Fruit fly (Drosophila melanogaster) whole organism, embryonic: ENCODE data around the gene Nle.

ENCODE experiments used
- Aef1 ChIP-seq: fragments of 200-800 bp; sonication (Bioruptor generic); IDR thresholded peaks from 3 replicates; pipeline ENCODE4 v1.3.6; 2022; ENCODE audit warnings: missing biosample characterization, missing genetic modification characterization
- B-H1 ChIP-seq: fragments of 200-800 bp; sonication (Bioruptor generic); IDR thresholded peaks from 3 replicates; pipeline ENCODE4 v1.3.6; 2022; ENCODE audit warnings: missing biosample characterization, missing genetic modification characterization
- Bdp1 ChIP-seq: fragments of 200-800 bp; sonication (Bioruptor generic); optimal IDR thresholded peaks from 3 replicates; lab custom pipeline; 2016; ENCODE audit warnings: missing biosample characterization, missing genetic modification characterization
- CG10462 ChIP-seq: fragments of 200-800 bp; sonication (Bioruptor generic); optimal IDR thresholded peaks from 2 replicates; lab custom pipeline; 2016; ENCODE audit warnings: missing biosample characterization, missing genetic modification characterization
- CG10654 ChIP-seq: fragments of 200-800 bp; sonication (Bioruptor generic); optimal IDR thresholded peaks from 2 replicates; lab custom pipeline; 2016; ENCODE audit warnings: missing biosample characterization, missing genetic modification characterization
- CG12104 ChIP-seq: fragments of 200-800 bp; sonication (Bioruptor generic); optimal IDR thresholded peaks from 3 replicates; lab custom pipeline; 2016; ENCODE audit warnings: missing biosample characterization, missing genetic modification characterization
- CG12659 ChIP-seq: fragments of 200-800 bp; sonication (Bioruptor generic); optimal IDR thresholded peaks from 3 replicates; lab custom pipeline; 2017; ENCODE audit warnings: mild to moderate bottlenecking, missing biosample characterization, missing genetic modification reagents, missing genetic modification characterization
- CG14860 ChIP-seq: fragments of 200-800 bp; sonication (Bioruptor generic); IDR thresholded peaks from 3 replicates; pipeline ENCODE4 v1.3.6; 2022; ENCODE audit warnings: missing biosample characterization, missing genetic modification characterization; ENCODE audit not compliant: partially characterized antibody
- CG1602 ChIP-seq: fragments of 200-800 bp; sonication (Bioruptor generic); optimal IDR thresholded peaks from 3 replicates; lab custom pipeline; 2016; ENCODE audit warnings: missing biosample characterization, missing genetic modification characterization
- CG2129 ChIP-seq: fragments of 200-800 bp; sonication (Bioruptor generic); IDR thresholded peaks from 2 replicates; pipeline ENCODE4 v1.3.6; 2022; ENCODE audit warnings: missing biosample characterization, missing genetic modification characterization; ENCODE audit not compliant: partially characterized antibody
- CG2875 ChIP-seq: fragments of 200-800 bp; sonication (Bioruptor generic); optimal IDR thresholded peaks from 2 replicates; lab custom pipeline; 2017; ENCODE audit warnings: missing biosample characterization, mild to moderate bottlenecking, missing genetic modification characterization, missing genetic modification reagents
- CG30403 ChIP-seq: fragments of 200-800 bp; sonication (Bioruptor generic); optimal IDR thresholded peaks from 3 replicates; lab custom pipeline; 2016; ENCODE audit warnings: missing biosample characterization, missing genetic modification characterization
- CG30431 ChIP-seq: fragments of 200-800 bp; sonication (Bioruptor generic); optimal IDR thresholded peaks from 2 replicates; lab custom pipeline; 2017; ENCODE audit warnings: missing biosample characterization, missing genetic modification characterization
- CG3065 ChIP-seq: fragments of 200-800 bp; sonication (Bioruptor generic); optimal IDR thresholded peaks from 2 replicates; lab custom pipeline; 2016; ENCODE audit warnings: missing biosample characterization, missing genetic modification characterization
- CG32532 ChIP-seq: fragments of 200-800 bp; sonication (Bioruptor generic); IDR thresholded peaks from 2 replicates; pipeline ENCODE4 v1.3.6; 2022; ENCODE audit warnings: missing biosample characterization, missing genetic modification characterization
- CG3407 ChIP-seq: fragments of 200-800 bp; sonication (Bioruptor generic); optimal IDR thresholded peaks from 2 replicates; lab custom pipeline; 2018; ENCODE audit warnings: missing biosample characterization, mild to moderate bottlenecking, missing genetic modification characterization
- CG7928 ChIP-seq: fragments of 200-800 bp; sonication (Bioruptor generic); optimal IDR thresholded peaks from 2 replicates; lab custom pipeline; 2017; ENCODE audit warnings: missing biosample characterization, mild to moderate bottlenecking, missing genetic modification characterization
- CG7987 ChIP-seq: fragments of 200-800 bp; sonication (Bioruptor generic); optimal IDR thresholded peaks from 2 replicates; lab custom pipeline; 2018; ENCODE audit warnings: missing biosample characterization, mild to moderate bottlenecking, missing genetic modification characterization, moderate library complexity
- CG8944 ChIP-seq: fragments of 200-800 bp; sonication (Bioruptor generic); optimal IDR thresholded peaks from 3 replicates; lab custom pipeline; 2016; ENCODE audit warnings: missing biosample characterization, missing genetic modification characterization
- CG9727 ChIP-seq: fragments of 200-800 bp; sonication (Bioruptor generic); optimal IDR thresholded peaks from 3 replicates; lab custom pipeline; 2017; ENCODE audit warnings: missing biosample characterization, mild to moderate bottlenecking, missing genetic modification characterization
- CTCF ChIP-seq: fragments of 200-800 bp; sonication (Bioruptor generic); optimal IDR thresholded peaks from 2 replicates; lab custom pipeline; 2017; ENCODE audit warnings: missing biosample characterization, mild to moderate bottlenecking, missing genetic modification characterization, moderate library complexity
- D ChIP-seq, 2 experiments: fragments of 200-800 bp in 1 of 2; fragments of >200 bp in 1 of 2; sonication (Bioruptor generic) in 1 of 2; optimal IDR thresholded peaks; 2 replicates in 1 of 2; 3 replicates in 1 of 2; lab custom pipeline; 2017; ENCODE audit warnings: mild to moderate bottlenecking in 1 of 2, missing biosample characterization in 1 of 2, missing genetic modification characterization in 1 of 2, missing genetic modification reagents in 1 of 2
- HLH3B ChIP-seq: fragments of 200-800 bp; sonication (Bioruptor generic); IDR thresholded peaks from 2 replicates; pipeline ENCODE4 v1.3.6; 2022; ENCODE audit warnings: missing biosample characterization, missing genetic modification characterization
- HLH54F ChIP-seq: fragments of 200-800 bp; sonication (Bioruptor generic); optimal IDR thresholded peaks from 3 replicates; lab custom pipeline; 2016; ENCODE audit warnings: missing biosample characterization, missing genetic modification characterization
- HmgZ ChIP-seq: fragments of 200-800 bp; sonication (Bioruptor generic); optimal IDR thresholded peaks from 2 replicates; lab custom pipeline; 2018; ENCODE audit warnings: missing biosample characterization, mild to moderate bottlenecking, missing genetic modification characterization
- MESR4 ChIP-seq: fragments of 200-800 bp; sonication (Bioruptor generic); optimal IDR thresholded peaks from 2 replicates; lab custom pipeline; 2018; ENCODE audit warnings: missing biosample characterization, mild to moderate bottlenecking, missing genetic modification characterization, moderate library complexity
- Mes4 ChIP-seq: fragments of 200-800 bp; sonication (Bioruptor generic); optimal IDR thresholded peaks from 2 replicates; lab custom pipeline; 2016; ENCODE audit warnings: missing biosample characterization, missing genetic modification characterization
- Oaz ChIP-seq: fragments of 200-800 bp; sonication (Bioruptor generic); IDR thresholded peaks from 2 replicates; pipeline ENCODE4 v1.3.6; 2022; ENCODE audit warnings: missing biosample characterization, missing genetic modification characterization
- Oli ChIP-seq: fragments of 200-800 bp; sonication (Bioruptor generic); optimal IDR thresholded peaks from 2 replicates; lab custom pipeline; 2018; ENCODE audit warnings: missing biosample characterization, mild to moderate bottlenecking, missing genetic modification characterization, moderate library complexity
- Rfx ChIP-seq: fragments of 200-800 bp; sonication (Bioruptor generic); IDR thresholded peaks from 2 replicates; pipeline ENCODE4 v1.3.6; 2022; ENCODE audit warnings: missing biosample characterization, missing genetic modification characterization
- Rx ChIP-seq: fragments of 200-800 bp; sonication (Bioruptor generic); IDR thresholded peaks from 2 replicates; pipeline ENCODE4 v1.3.6; 2022; ENCODE audit warnings: missing biosample characterization, missing genetic modification characterization
- Side ChIP-seq: fragments of 200-800 bp; sonication (Bioruptor generic); optimal IDR thresholded peaks from 2 replicates; lab custom pipeline; 2016; ENCODE audit warnings: missing biosample characterization, missing genetic modification characterization
- Xbp1 ChIP-seq: fragments of 200-800 bp; sonication (Bioruptor generic); optimal IDR thresholded peaks from 3 replicates; lab custom pipeline; 2016; ENCODE audit warnings: missing biosample characterization, mild to moderate bottlenecking, missing genetic modification characterization
- bbx ChIP-seq: fragments of 200-800 bp; sonication (Bioruptor generic); IDR thresholded peaks from 2 replicates; pipeline ENCODE4 v1.3.6; 2022; ENCODE audit warnings: missing biosample characterization, missing genetic modification characterization; ENCODE audit not compliant: partially characterized antibody
- bcd ChIP-seq: fragments of 200-800 bp; sonication (Bioruptor generic); optimal IDR thresholded peaks from 2 replicates; lab custom pipeline; 2017; ENCODE audit warnings: missing biosample characterization, mild to moderate bottlenecking, missing genetic modification characterization
- btn ChIP-seq: fragments of 200-800 bp; sonication (Bioruptor generic); optimal IDR thresholded peaks from 2 replicates; lab custom pipeline; 2016; ENCODE audit warnings: missing biosample characterization, missing genetic modification characterization
- cato ChIP-seq: fragments of 200-800 bp; sonication (Bioruptor generic); optimal IDR thresholded peaks from 2 replicates; lab custom pipeline; 2016; ENCODE audit warnings: missing biosample characterization, missing genetic modification characterization, borderline replicate concordance
- croc ChIP-seq: fragments of 200-800 bp; sonication (Bioruptor generic); conservative IDR thresholded peaks from 3 replicates; pipeline ENCODE4 v1.3.6; 2022; ENCODE audit warnings: missing biosample characterization, missing genetic modification characterization
- gcm2 ChIP-seq: fragments of 200-800 bp; sonication (Bioruptor generic); optimal IDR thresholded peaks from 2 replicates; lab custom pipeline; 2016; ENCODE audit warnings: missing biosample characterization, missing genetic modification characterization
- gem ChIP-seq: fragments of 200-800 bp; sonication (Bioruptor generic); optimal IDR thresholded peaks from 2 replicates; lab custom pipeline; 2019; ENCODE audit warnings: missing biosample characterization, mild to moderate bottlenecking, missing genetic modification characterization, moderate library complexity
- her ChIP-seq: fragments of 200-800 bp; sonication (Bioruptor generic); optimal IDR thresholded peaks from 2 replicates; lab custom pipeline; 2016; ENCODE audit warnings: missing biosample characterization, missing genetic modification characterization
- klu ChIP-seq: fragments of 200-800 bp; sonication (Bioruptor generic); IDR thresholded peaks from 2 replicates; pipeline ENCODE4 v1.3.6; 2022; ENCODE audit warnings: missing biosample characterization, missing genetic modification characterization
- lola ChIP-seq, 3 experiments: fragments of >200 bp in 2 of 3; fragments of 200-800 bp in 1 of 3; sonication (Bioruptor generic) in 1 of 3; optimal IDR thresholded peaks; 2 replicates each; lab custom pipeline; 2017 to 2019; ENCODE audit warnings: missing biosample characterization in 3 of 3, missing genetic modification characterization in 3 of 3, mild to moderate bottlenecking in 1 of 3, moderate library complexity in 1 of 3
- mam ChIP-seq: fragments of 200-800 bp; sonication (Bioruptor generic); optimal IDR thresholded peaks from 3 replicates; lab custom pipeline; 2016; ENCODE audit warnings: missing biosample characterization, missing genetic modification characterization
- onecut ChIP-seq: fragments of 200-800 bp; sonication (Bioruptor generic); IDR thresholded peaks from 2 replicates; pipeline ENCODE4 v1.3.6; 2022; ENCODE audit warnings: missing biosample characterization, missing genetic modification characterization
- row ChIP-seq: fragments of 200-800 bp; sonication (Bioruptor generic); IDR thresholded peaks from 3 replicates; pipeline ENCODE4 v1.3.6; 2022; ENCODE audit warnings: missing biosample characterization, missing genetic modification characterization
- run ChIP-seq: fragments of 200-800 bp; sonication (Bioruptor generic); optimal IDR thresholded peaks from 3 replicates; lab custom pipeline; 2018; ENCODE audit warnings: missing biosample characterization, mild to moderate bottlenecking, missing genetic modification characterization
- sima ChIP-seq: fragments of 200-800 bp; sonication (Bioruptor generic); optimal IDR thresholded peaks from 2 replicates; lab custom pipeline; 2016; ENCODE audit warnings: missing biosample characterization, missing genetic modification characterization
- so ChIP-seq: fragments of 200-800 bp; sonication (Bioruptor generic); IDR thresholded peaks from 3 replicates; pipeline ENCODE4 v1.3.6; 2022; ENCODE audit warnings: missing biosample characterization, missing genetic modification characterization
- stwl ChIP-seq: fragments of 200-800 bp; sonication (Bioruptor generic); optimal IDR thresholded peaks from 3 replicates; lab custom pipeline; 2018; ENCODE audit warnings: missing biosample characterization, mild to moderate bottlenecking, missing genetic modification characterization, moderate library complexity
- tap ChIP-seq: fragments of 200-800 bp; optimal IDR thresholded peaks from 3 replicates; lab custom pipeline; 2019; ENCODE audit warnings: missing biosample characterization, mild to moderate bottlenecking, missing genetic modification characterization, moderate library complexity
- tx ChIP-seq: fragments of 200-800 bp; sonication (Bioruptor generic); optimal IDR thresholded peaks from 2 replicates; lab custom pipeline; 2016; ENCODE audit warnings: missing biosample characterization, missing genetic modification characterization

The Nle gene

DNA sequence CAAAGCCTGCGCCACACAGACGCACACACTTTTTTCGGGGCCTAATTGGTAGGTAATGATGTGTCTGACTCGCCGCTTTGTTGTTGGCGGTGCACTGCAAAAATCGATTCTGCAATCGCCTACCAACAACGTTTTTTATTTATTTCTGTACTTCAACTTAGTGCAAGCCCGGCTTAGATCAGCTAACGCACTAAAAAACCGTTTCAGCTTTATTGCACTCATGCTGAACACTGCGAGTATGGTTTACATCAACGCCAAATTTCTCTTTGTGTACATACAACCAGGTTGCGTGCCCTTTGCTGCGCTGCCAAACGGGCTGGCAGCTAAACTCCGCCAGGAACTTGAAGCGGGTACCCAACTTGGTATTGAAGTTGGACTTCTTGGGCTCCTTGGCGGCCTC is 37.7 kb downstream of the Nle start (continued):
- no peak for TF ChIP-seq her (GFP tag; lab: Kevin White, UChicago)
- no peak for TF ChIP-seq CG30431 (GFP tag; lab: Kevin White, UChicago)
- no peak for TF ChIP-seq HLH54F
- TF ChIP-seq CG3407: no peak
- TF ChIP-seq lola (GFP tag; optimal IDR thresholded peaks at IDR 0.05; lab: Kevin White, UChicago): no peak
- TF ChIP-seq onecut: no peak
- TF ChIP-seq CG10654 (GFP tag; lab: Kevin White, UChicago): no peak
- no peak for TF ChIP-seq tx (GFP tag; lab: Kevin White, UChicago)
- no peak for TF ChIP-seq CG3065
- TF ChIP-seq CG12104 (GFP tag; lab: Kevin White, UChicago): no peak
- no peak for TF ChIP-seq CG2129
- TF ChIP-seq row (GFP tag; lab: Robert Waterston, UW): peak; percentile 48; the same call in 2 of the 3 replicates
- TF ChIP-seq Oaz (GFP tag; lab: Robert Waterston, UW): no peak
- no peak for TF ChIP-seq bcd
- no peak for TF ChIP-seq klu (GFP tag; lab: Robert Waterston, UW)
- no peak for TF ChIP-seq CG10462 (GFP tag; lab: Kevin White, UChicago)
- TF ChIP-seq so (GFP tag; lab: Robert Waterston, UW): no peak
- no peak for TF ChIP-seq CG2875 (GFP tag; lab: Kevin White, UChicago)
- TF ChIP-seq Oli (tag; lab: Kevin White, UChicago): peak; percentile 4
- no peak for TF ChIP-seq HmgZ (tag; lab: Kevin White, UChicago)
- no peak for TF ChIP-seq CTCF (GFP tag; lab: Kevin White, UChicago)
- no peak for TF ChIP-seq Aef1 (GFP tag; lab: Robert Waterston, UW)
- no peak for TF ChIP-seq gcm2 (GFP tag; lab: Kevin White, UChicago)
- TF ChIP-seq bbx (GFP tag; lab: Robert Waterston, UW): no peak
- no peak for TF ChIP-seq cato (GFP tag; lab: Kevin White, UChicago)
- no peak for TF ChIP-seq stwl
- peak; percentile 11 for TF ChIP-seq CG30403
- TF ChIP-seq MESR4 (GFP tag; lab: Kevin White, UChicago): no peak
- no peak for TF ChIP-seq Rx (GFP tag; lab: Robert Waterston, UW)
- no peak for TF ChIP-seq Rfx
- peak; percentile 8 for TF ChIP-seq CG8944 (GFP tag; lab: Kevin White, UChicago)
- no peak for TF ChIP-seq run (tag; lab: Kevin White, UChicago)
- TF ChIP-seq HLH3B (GFP tag; lab: Robert Waterston, UW): 0 out of 2 replicates have a peak, but pooled peaks have one; percentile 4
- no peak for TF ChIP-seq CG7987 (GFP tag; lab: Kevin White, UChicago)
- no peak for TF ChIP-seq gem (tag; lab: Kevin White, UChicago)
- no peak for TF ChIP-seq Side
- no peak for TF ChIP-seq CG7928 (GFP tag; lab: Kevin White, UChicago)
- peak; percentile 41; the same call in 1 of the 2 replicates for TF ChIP-seq CG32532 (GFP tag; lab: Robert Waterston, UW)
- peak; percentile 46 for TF ChIP-seq Mes4 (GFP tag; lab: Kevin White, UChicago)
- no peak for TF ChIP-seq CG9727 (GFP tag; lab: Kevin White, UChicago)
- no peak for TF ChIP-seq Bdp1 (GFP tag; lab: Kevin White, UChicago)
- TF ChIP-seq CG12659: no peak
- TF ChIP-seq btn: no peak
- no peak for TF ChIP-seq CG14860
- TF ChIP-seq mam (GFP tag; lab: Kevin White, UChicago): peak; percentile 29
- TF ChIP-seq Xbp1 (GFP tag; lab: Kevin White, UChicago): peak; percentile 47
- no peak for TF ChIP-seq croc (GFP tag; lab: Robert Waterston, UW)
- TF ChIP-seq D (optimal IDR thresholded peaks at IDR 0.05; lab: Kevin White, UChicago): no peak
- TF ChIP-seq D (GFP tag; optimal IDR thresholded peaks at IDR 0.05; lab: Kevin White, UChicago): no peak
- TF ChIP-seq sima (GFP tag; lab: Kevin White, UChicago): no peak
- no peak for TF ChIP-seq B-H1 (GFP tag; lab: Robert Waterston, UW)
- peak; percentile 4 for TF ChIP-seq CG1602 (GFP tag; lab: Kevin White, UChicago)
- no peak for TF ChIP-seq tap (tag; lab: Kevin White, UChicago)
